Worm (Caenorhabditis elegans) whole organism, mixed stage, embryonic: Measurements from ENCODE around the gene nas-33.

Source experiments
- M03D4.4 ChIP-seq: sonication (generic microtip); optimal IDR thresholded peaks from 2 replicates; lab custom pipeline; 2017; ENCODE audit warnings: mild to moderate bottlenecking, missing genetic modification characterization, missing compliant biosample characterization
- bed-3 ChIP-seq: fragments of 200-800 bp; sonication (Bioruptor generic); optimal IDR thresholded peaks from 3 replicates; lab custom pipeline; 2018; ENCODE audit warnings: mild to moderate bottlenecking, missing genetic modification characterization, moderate library complexity, missing compliant biosample characterization
- ceh-43 ChIP-seq: fragments of 200-800 bp; sonication (Bioruptor generic); optimal IDR thresholded peaks from 2 replicates; lab custom pipeline; 2018; ENCODE audit warnings: mild to moderate bottlenecking, missing genetic modification characterization, moderate library complexity, missing compliant biosample characterization
- ceh-83 ChIP-seq: fragments of 200-800 bp; sonication (Bioruptor generic); optimal IDR thresholded peaks from 2 replicates; lab custom pipeline; 2018; ENCODE audit warnings: mild to moderate bottlenecking, missing genetic modification characterization, missing compliant biosample characterization
- ces-1 ChIP-seq: fragments of 150-350 bp; optimal IDR thresholded peaks from 2 replicates; lab custom pipeline; 2014; ENCODE audit warnings: missing biosample characterization, missing genetic modification reagents, missing genetic modification characterization
- cnd-1 ChIP-seq: fragments of 200-800 bp; sonication (Bioruptor generic); optimal IDR thresholded peaks from 2 replicates; lab custom pipeline; 2018; ENCODE audit warnings: mild to moderate bottlenecking, missing genetic modification characterization, missing compliant biosample characterization
- drap-1 ChIP-seq: fragments of 200-800 bp; sonication (Bioruptor generic); optimal IDR thresholded peaks from 3 replicates; lab custom pipeline; 2018; ENCODE audit warnings: mild to moderate bottlenecking, missing genetic modification characterization, missing compliant biosample characterization
- elt-1 ChIP-seq: sonication (generic microtip); optimal IDR thresholded peaks from 2 replicates; lab custom pipeline; 2017; ENCODE audit warnings: missing genetic modification characterization, mild to moderate bottlenecking, missing compliant biosample characterization, antibody characterized with exemption, moderate library complexity, borderline replicate concordance; ENCODE audit not compliant: insufficient read depth
- elt-3 ChIP-seq: fragments of 150-350 bp; optimal IDR thresholded peaks from 2 replicates; lab custom pipeline; 2014; ENCODE audit warnings: missing biosample characterization, missing genetic modification characterization
- flh-1 ChIP-seq: fragments of 200-800 bp; sonication (Bioruptor generic); optimal IDR thresholded peaks from 2 replicates; lab custom pipeline; 2018; ENCODE audit warnings: mild to moderate bottlenecking, missing genetic modification characterization, moderate library complexity, missing compliant biosample characterization
- lsy-2 ChIP-seq: fragments of 150-350 bp; optimal IDR thresholded peaks from 2 replicates; lab custom pipeline; 2014; ENCODE audit warnings: missing biosample characterization, missing genetic modification characterization
- mab-5 ChIP-seq: fragments of 150-350 bp; optimal IDR thresholded peaks from 2 replicates; lab custom pipeline; 2014; ENCODE audit warnings: missing biosample characterization, missing genetic modification characterization
- mep-1 ChIP-seq: fragments of 150-350 bp; optimal IDR thresholded peaks from 2 replicates; lab custom pipeline; 2017; ENCODE audit warnings: missing biosample characterization, missing genetic modification reagents, missing genetic modification characterization, inconsistent platforms
- nhr-12 ChIP-seq: fragments of 150-350 bp; optimal IDR thresholded peaks from 2 replicates; lab custom pipeline; 2014; ENCODE audit warnings: missing biosample characterization, missing genetic modification characterization
- nhr-2 ChIP-seq: fragments of 150-350 bp; optimal IDR thresholded peaks from 2 replicates; lab custom pipeline; 2014; ENCODE audit warnings: missing biosample characterization, missing genetic modification characterization
- nhr-237 ChIP-seq: fragments of 150-350 bp; optimal IDR thresholded peaks from 2 replicates; lab custom pipeline; 2014; ENCODE audit warnings: missing biosample characterization, missing genetic modification characterization
- nhr-28 ChIP-seq: fragments of 150-350 bp; optimal IDR thresholded peaks from 2 replicates; lab custom pipeline; 2014; ENCODE audit warnings: missing biosample characterization, missing genetic modification characterization
- nhr-76 ChIP-seq: sonication (generic microtip); optimal IDR thresholded peaks from 2 replicates; lab custom pipeline; 2017; ENCODE audit warnings: missing biosample characterization, missing genetic modification characterization
- sem-2 ChIP-seq: fragments of 200-800 bp; sonication (Bioruptor generic); optimal IDR thresholded peaks from 2 replicates; lab custom pipeline; 2018; ENCODE audit warnings: mild to moderate bottlenecking, missing genetic modification characterization, missing compliant biosample characterization
- snpc-4 ChIP-seq: fragments of 150-350 bp; optimal IDR thresholded peaks from 2 replicates; lab custom pipeline; 2014; ENCODE audit warnings: missing biosample characterization, missing genetic modification characterization
- sptf-1 ChIP-seq: sonication (generic microtip); optimal IDR thresholded peaks from 2 replicates; lab custom pipeline; 2017; ENCODE audit warnings: mild to moderate bottlenecking, missing genetic modification characterization, moderate library complexity, missing compliant biosample characterization
- tbx-8 ChIP-seq: fragments of 200-800 bp; sonication (Bioruptor generic); optimal IDR thresholded peaks from 2 replicates; lab custom pipeline; 2018; ENCODE audit warnings: mild to moderate bottlenecking, missing genetic modification characterization, moderate library complexity, missing compliant biosample characterization
- unc-120 ChIP-seq: sonication (generic microtip); optimal IDR thresholded peaks from 2 replicates; lab custom pipeline; 2017; ENCODE audit warnings: missing genetic modification characterization, missing compliant biosample characterization; ENCODE audit not compliant: poor library complexity, severe bottlenecking
- unc-39 ChIP-seq: fragments of 150-350 bp; optimal IDR thresholded peaks from 2 replicates; lab custom pipeline; 2014; ENCODE audit warnings: missing biosample characterization, missing genetic modification characterization
- unc-62 ChIP-seq: fragments of 150-350 bp; optimal IDR thresholded peaks from 2 replicates; lab custom pipeline; 2014; ENCODE audit warnings: missing biosample characterization, missing genetic modification reagents, missing genetic modification characterization
- ztf-11 ChIP-seq: fragments of 150-350 bp; optimal IDR thresholded peaks from 2 replicates; lab custom pipeline; 2014; ENCODE audit warnings: missing biosample characterization, missing genetic modification characterization

nas-33 gene

DNA sequence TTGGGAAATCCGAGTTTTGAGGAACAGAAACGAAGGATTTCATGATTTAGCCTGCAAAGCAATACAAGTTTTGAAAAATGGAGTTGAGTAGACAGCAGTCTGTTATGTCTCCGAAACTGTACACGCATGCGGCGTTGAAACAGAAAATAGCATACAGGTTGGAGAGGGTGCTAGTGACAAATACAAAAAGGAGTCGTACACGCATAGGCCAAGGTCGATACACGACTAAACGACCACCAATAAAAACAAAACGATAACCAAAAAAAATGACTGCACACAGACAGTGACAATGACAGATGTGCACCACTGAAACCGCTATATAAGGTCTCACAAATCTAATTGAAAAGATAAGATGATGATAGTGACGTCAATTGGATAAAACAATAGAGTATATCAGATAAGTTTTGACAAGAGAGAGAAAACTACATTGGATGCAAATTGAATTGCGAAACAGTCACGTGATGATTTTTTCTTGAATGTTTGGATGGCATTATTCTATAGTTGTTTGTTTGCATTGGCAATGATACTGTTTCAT, 6.1 kb downstream of the nas-33 start, which contains the start of gene fah-1:
fah-1 (minus strand) TSS at position 51 of the 535 bp plus-strand sequence.
- TF ChIP-seq elt-3 (tag; lab: Kevin White, UChicago) (peak; percentile 69), ces-1 (GFP tag; lab: Kevin White, UChicago) (no peak), nhr-2 (tag; lab: Kevin White, UChicago) (peak; percentile 56), unc-39 (tag; lab: Kevin White, UChicago) (no peak), unc-62 (GFP tag; lab: Kevin White, UChicago) (peak; percentile 30), bed-3 (GFP tag; lab: Kevin White, UChicago) (no peak), cnd-1 (tag; lab: Kevin White, UChicago) (no peak)
- TF ChIP-seq, all 35 proteins: peak for 3

DNA sequence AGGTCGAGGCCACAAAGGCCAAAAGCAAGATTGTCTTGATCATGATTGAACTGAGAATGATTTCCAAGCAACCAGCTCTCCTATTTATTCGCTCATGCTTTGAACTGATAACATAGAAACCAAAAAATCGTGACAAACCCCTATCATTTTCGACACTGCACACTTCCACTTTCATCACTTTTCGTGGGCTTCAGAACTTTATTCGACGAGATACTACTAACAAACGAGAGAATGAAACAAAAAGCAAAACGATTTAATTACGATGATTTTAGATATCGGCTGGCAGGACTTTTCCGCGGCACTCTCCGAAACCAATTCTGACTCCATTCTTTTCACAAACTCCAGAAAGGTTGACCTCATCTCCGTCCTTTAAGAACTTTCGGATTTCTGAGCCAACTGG, 8.5 kb downstream of the nas-33 start, which contains the start of gene asp-14:
asp-14 (minus strand) TSS at position 101 of the 400 bp plus-strand sequence.
- TF ChIP-seq drap-1 (GFP tag; lab: Kevin White, UChicago) (no peak), flh-1 (GFP tag; lab: Kevin White, UChicago) (no peak), ztf-11 (tag; lab: Kevin White, UChicago) (no peak), unc-39 (tag; lab: Kevin White, UChicago) (no peak), elt-3 (tag; lab: Kevin White, UChicago) (no peak), lsy-2 (tag; lab: Kevin White, UChicago) (no peak), mep-1 (tag; lab: Kevin White, UChicago) (no peak), nhr-237 (tag; lab: Kevin White, UChicago) (no peak), elt-1 (no peak), snpc-4 (no peak), ceh-43 (GFP tag; lab: Kevin White, UChicago) (no peak)

DNA sequence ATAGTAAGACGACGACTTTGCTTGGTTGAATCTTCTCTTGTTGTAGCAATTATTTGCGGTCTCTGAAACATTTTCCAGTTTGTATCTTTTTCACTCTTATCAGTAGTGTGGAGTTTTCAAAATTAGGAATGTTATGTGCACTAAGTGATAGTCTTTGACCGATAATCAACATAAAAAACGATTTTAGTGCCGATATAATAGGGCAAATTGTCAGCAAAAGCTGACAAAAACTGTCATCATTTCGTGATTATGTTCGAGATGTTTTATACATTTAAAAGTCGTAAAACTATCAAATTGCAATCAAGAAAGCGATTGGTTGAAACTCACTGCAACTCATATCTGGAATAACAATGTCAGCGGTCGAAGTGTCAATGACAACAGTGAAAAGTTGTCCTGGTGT, 9.8 kb downstream of the nas-33 start:
- TF ChIP-seq ceh-43 (GFP tag; lab: Kevin White, UChicago) = no peak

- no peak for TF ChIP-seq ceh-83 (GFP tag; lab: Kevin White, UChicago)
- no peak for TF ChIP-seq sem-2 (GFP tag; lab: Kevin White, UChicago)
- TF ChIP-seq unc-120 (tag; lab: Kevin White, UChicago) = no peak
- no peak for TF ChIP-seq bed-3 (GFP tag; lab: Kevin White, UChicago)
- TF ChIP-seq unc-39 (tag; lab: Kevin White, UChicago) = no peak
- TF ChIP-seq elt-1 = no peak
- no peak for TF ChIP-seq nhr-28 (tag; lab: Kevin White, UChicago)
- TF ChIP-seq nhr-2 (tag; lab: Kevin White, UChicago) = no peak
- TF ChIP-seq nhr-237 (tag; lab: Kevin White, UChicago) = no peak
- no peak for TF ChIP-seq nhr-12 (tag; lab: Kevin White, UChicago)
- TF ChIP-seq mep-1 (tag; lab: Kevin White, UChicago) = no peak
- no peak for TF ChIP-seq snpc-4
- no peak for TF ChIP-seq tbx-8 (GFP tag; lab: Kevin White, UChicago)
- no peak for TF ChIP-seq ces-1 (GFP tag; lab: Kevin White, UChicago)
- TF ChIP-seq M03D4.4 (tag; lab: Kevin White, UChicago) = no peak
Observed at ce11 chrX:6443373-6443772, 11.7 kb downstream of the nas-33 start, which contains the start of gene K10C2.7. Gene K10C2.7, minus strand, starts transcription at chrX:6443473.

DNA sequence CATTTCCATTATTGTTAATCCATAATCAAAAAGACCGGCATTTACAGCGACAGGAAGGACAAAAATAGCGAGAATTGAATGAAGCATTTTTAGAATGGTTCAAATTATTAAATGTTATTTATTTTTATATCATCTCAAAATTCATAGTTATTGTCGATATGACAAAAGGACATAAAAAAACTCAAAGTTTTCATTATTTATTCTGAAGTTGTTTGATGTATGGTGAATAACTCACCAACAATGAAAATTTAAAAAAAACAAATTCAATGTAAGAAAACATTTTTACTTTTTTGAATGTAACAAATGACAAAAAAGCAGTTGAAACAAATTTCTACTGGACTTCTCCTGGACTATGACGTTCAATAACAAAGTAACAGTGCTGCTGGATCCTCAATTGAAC, 14.6 kb downstream of the nas-33 start, which contains the start of gene K10C2.14:
K10C2.14 (minus strand) TSS at position 101 of the 400 bp plus-strand sequence.
- TF ChIP-seq snpc-4 (no peak), unc-120 (tag; lab: Kevin White, UChicago) (no peak)

- TF ChIP-seq nhr-28 (tag; lab: Kevin White, UChicago) (no peak), nhr-12 (tag; lab: Kevin White, UChicago) (no peak), nhr-76 (tag; lab: Kevin White, UChicago) (no peak), mab-5 (tag; lab: Kevin White, UChicago) (no peak), mep-1 (tag; lab: Kevin White, UChicago) (no peak), sptf-1 (no peak), nhr-2 (tag; lab: Kevin White, UChicago) (no peak)
Observed at ce11 chrX:6437545-6437944, 17.5 kb downstream of the nas-33 start, which contains the start of gene K10C2.8. Gene K10C2.8, minus strand, starts transcription at chrX:6437645.
